Fruit fly (Drosophila melanogaster) whole organism: ENCODE measurements around the gene 5-HT2B.

Experiments
- CG8478 ChIP-seq: fragments of >200 bp; optimal IDR thresholded peaks from 2 replicates; lab custom pipeline; 2018; ENCODE audit warnings: inconsistent platforms
- Dll ChIP-seq: fragments of >200 bp; optimal IDR thresholded peaks from 2 replicates; lab custom pipeline; 2017
- EcR ChIP-seq, 2 experiments: fragments of >200 bp; optimal IDR thresholded peaks; 2 replicates each; lab custom pipeline; 2017; ENCODE audit warnings: missing biosample characterization in 2 of 2, missing genetic modification characterization in 2 of 2, missing genetic modification reagents in 2 of 2
- pan ChIP-seq: fragments of >200 bp; optimal IDR thresholded peaks from 2 replicates; lab custom pipeline; 2017
- psq ChIP-seq: fragments of >200 bp; optimal IDR thresholded peaks from 2 replicates; lab custom pipeline; 2017
- usp ChIP-seq: fragments of >200 bp; optimal IDR thresholded peaks from 2 replicates; lab custom pipeline; 2017; ENCODE audit warnings: missing biosample characterization, missing genetic modification characterization, mixed read lengths

5-HT2B gene

dm6 chr3R:8663668-8664283, 85.8 kb downstream of the 5-HT2B start, which contains the start of gene CG8032:
TSS of gene CG8032 (plus strand) at chr3R:8664115.
- TF ChIP-seq EcR (GFP tag; optimal IDR thresholded peaks at IDR 0.05; lab: Kevin White, UChicago) (no peak), Dll (lab: Kevin White, UChicago) (no peak), psq (lab: Kevin White, UChicago) (no peak), usp (no peak), CG8478 (no peak), pan (no peak)

- TF ChIP-seq psq (lab: Kevin White, UChicago) (no peak), EcR (GFP tag; optimal IDR thresholded peaks at IDR 0.05; lab: Kevin White, UChicago) (no peak), pan (peak; percentile 26), usp (no peak)
These were observed 86.8 kb downstream of the 5-HT2B start for dm6 chr3R:8664699-8665340.

- no peak for TF ChIP-seq EcR (GFP tag; optimal IDR thresholded peaks at IDR 0.05; lab: Kevin White, UChicago)
- TF ChIP-seq Dll (lab: Kevin White, UChicago) = no peak
- TF ChIP-seq psq (lab: Kevin White, UChicago) = no peak
- TF ChIP-seq usp = no peak
- TF ChIP-seq pan = no peak
- no peak for TF ChIP-seq CG8478
These were observed 89.6 kb downstream of the 5-HT2B start, which contains the start of gene CG8036 for dm6 chr3R:8667568-8667967. TSS of gene CG8036 (plus strand) at chr3R:8667868.

dm6 chr3R:8668024-8668856, 90.2 kb downstream of the 5-HT2B start:
- TF ChIP-seq usp = no peak
- no peak for TF ChIP-seq pan
- no peak for TF ChIP-seq Dll (lab: Kevin White, UChicago)
- TF ChIP-seq CG8478 = no peak
- no peak for TF ChIP-seq EcR (GFP tag; optimal IDR thresholded peaks at IDR 0.05; lab: Kevin White, UChicago)
- no peak for TF ChIP-seq psq (lab: Kevin White, UChicago)

dm6 chr3R:8669029-8669707, 91.2 kb downstream of the 5-HT2B start:
- peak; percentile 38 for TF ChIP-seq CG8478
- TF ChIP-seq EcR (GFP tag; optimal IDR thresholded peaks at IDR 0.05; lab: Kevin White, UChicago) = no peak

- TF ChIP-seq pan (peak; percentile 58), CG8478 (no peak)
These were observed 92.0 kb downstream of the 5-HT2B start for dm6 chr3R:8669900-8670528.

- no peak for TF ChIP-seq Dll (lab: Kevin White, UChicago)
- no peak for TF ChIP-seq pan
- no peak for TF ChIP-seq CG8478
- no peak for TF ChIP-seq psq (lab: Kevin White, UChicago)
These were observed 92.8 kb downstream of the 5-HT2B start, which contains the start of gene p for dm6 chr3R:8670529-8671491. TSS of gene p (minus strand) at chr3R:8670684.

dm6 chr3R:8673803-8674234, 95.8 kb downstream of the 5-HT2B start, which contains the start of gene mRpL19:
TSS of gene mRpL19 (plus strand) at chr3R:8674109.
- no peak for TF ChIP-seq CG8478
- no peak for TF ChIP-seq psq (lab: Kevin White, UChicago)
- TF ChIP-seq pan = no peak
- TF ChIP-seq usp = no peak
- TF ChIP-seq Dll (lab: Kevin White, UChicago) = no peak
- TF ChIP-seq EcR (GFP tag; optimal IDR thresholded peaks at IDR 0.05; lab: Kevin White, UChicago) = no peak

- TF ChIP-seq psq (lab: Kevin White, UChicago) (no peak), EcR (GFP tag; optimal IDR thresholded peaks at IDR 0.05; lab: Kevin White, UChicago) (no peak), usp (no peak), Dll (lab: Kevin White, UChicago) (no peak)
These were observed 98.6 kb downstream of the 5-HT2B start, which contains the start of the genes Unc50, CG11755 and CG8043 for dm6 chr3R:8676560-8677000. TSS of gene Unc50 (minus strand) at chr3R:8676613. TSS of gene CG11755 (plus strand) at chr3R:8676915. TSS of gene CG8043 (plus strand) at chr3R:8676915.
